Fruit fly (Drosophila melanogaster): Measurements from ENCODE around the gene SuUR.

Gene SuUR

dm6 chr3L:11052760-11053259 is 12.0 kb upstream of the SuUR start:
- TF ChIP-seq CTCF (optimal IDR thresholded peaks at IDR 0.05), result no peak
- TF ChIP-seq CG8478 (optimal IDR thresholded peaks at IDR 0.05), result no peak

DNA sequence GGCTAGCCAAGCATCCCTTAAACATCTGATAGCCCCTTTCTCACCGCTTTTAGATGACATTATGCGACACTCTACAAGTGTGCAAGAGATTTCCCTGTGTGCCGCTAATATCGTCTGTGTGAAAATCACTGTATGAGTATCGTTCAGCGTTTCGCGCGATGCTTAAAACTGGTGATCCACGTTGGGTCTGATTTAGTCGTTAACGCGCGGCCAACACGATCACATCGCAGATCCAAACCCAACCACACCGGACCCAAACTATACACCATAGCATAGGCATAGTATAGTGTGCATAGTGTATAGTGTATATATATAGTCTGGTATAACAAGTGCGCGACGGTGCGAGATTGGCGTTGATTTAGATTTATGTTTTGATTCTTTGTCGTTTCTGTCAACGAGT is 10.9 kb upstream of the SuUR start, which contains the start of gene CG7888:
Gene CG7888 (plus strand): TSS at position 193 of the 400 bp plus-strand sequence.
- TF ChIP-seq CTCF (optimal IDR thresholded peaks at IDR 0.05) (no peak), CG8478 (optimal IDR thresholded peaks at IDR 0.05) (no peak)

DNA sequence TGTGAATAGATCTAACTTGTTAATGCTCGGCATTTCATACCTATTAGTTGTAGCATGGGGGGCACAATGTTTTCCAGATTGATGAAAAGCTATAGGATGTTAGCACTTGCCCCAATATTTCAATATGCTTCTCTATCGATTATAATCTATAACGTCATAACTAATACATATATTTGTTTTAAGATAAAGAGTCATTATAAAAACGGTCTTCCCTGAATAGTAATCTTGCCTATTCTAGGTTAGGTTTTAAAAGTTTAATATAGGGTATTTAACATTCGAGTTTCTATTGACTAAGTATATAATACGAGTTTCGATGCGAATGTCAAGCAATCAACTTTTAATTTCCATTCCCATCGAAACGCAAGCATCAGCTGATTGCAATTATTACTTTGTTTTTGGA is 3.6 kb upstream of the SuUR start, which contains the start of the genes CG6321 and Blos2:
Gene CG6321 (minus strand): TSS at position 25 of the 400 bp plus-strand sequence.
Gene Blos2 (plus strand): TSS at position 372 of the 400 bp plus-strand sequence.
- TF ChIP-seq CTCF (optimal IDR thresholded peaks at IDR 0.05), result no peak
- no peak for TF ChIP-seq CG8478 (optimal IDR thresholded peaks at IDR 0.05)

DNA sequence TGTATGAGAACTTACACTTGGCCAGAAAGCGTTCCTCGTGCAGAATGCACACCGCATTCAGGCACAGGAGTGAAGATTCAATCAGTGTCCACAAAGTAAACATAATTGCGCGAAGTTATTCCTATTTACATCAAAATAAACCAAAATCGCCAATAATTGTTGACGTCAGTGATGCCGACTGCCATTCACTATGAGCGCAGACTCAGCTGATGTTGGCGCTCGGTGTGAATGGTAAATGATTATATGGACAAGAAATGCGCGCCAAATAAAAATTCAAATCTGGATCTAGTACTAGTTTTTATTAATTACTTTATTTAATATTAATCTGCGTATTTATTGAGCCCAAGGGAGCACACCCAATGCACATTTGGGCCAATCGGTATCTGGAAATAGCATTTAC is 2.4 kb upstream of the SuUR start, which contains the start of gene CG32069:
Gene CG32069 (minus strand): TSS at position 174 of the 400 bp plus-strand sequence.
- TF ChIP-seq CTCF (optimal IDR thresholded peaks at IDR 0.05) (no peak), CG8478 (optimal IDR thresholded peaks at IDR 0.05) (no peak)

dm6 chr3L:11065850-11066249 is 1.1 kb downstream of the SuUR start:
- TF ChIP-seq CG8478 (optimal IDR thresholded peaks at IDR 0.05) (no peak), CTCF (optimal IDR thresholded peaks at IDR 0.05) (no peak)

DNA sequence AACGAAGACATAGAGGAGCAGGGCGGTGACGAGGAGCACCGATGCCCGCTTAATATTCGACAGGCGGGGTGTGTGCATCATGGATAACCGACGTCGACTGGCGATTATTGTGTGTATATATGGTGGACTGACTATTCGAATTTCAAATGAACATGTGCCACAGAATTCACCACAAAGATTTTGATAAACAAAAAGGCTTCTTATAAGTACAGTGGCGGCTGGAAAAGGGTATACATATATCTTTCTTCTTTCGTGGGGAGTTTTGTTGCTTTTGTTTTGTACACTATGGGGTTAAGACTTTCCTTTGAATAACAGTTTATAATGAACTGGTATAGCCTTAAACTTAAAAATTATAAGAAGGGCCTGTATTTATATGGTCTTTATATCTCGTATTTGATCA is 5.0 kb downstream of the SuUR start, which contains the start of gene CG6310:
Gene CG6310 (minus strand): TSS at position 101 of the 400 bp plus-strand sequence.
- TF ChIP-seq CTCF (optimal IDR thresholded peaks at IDR 0.05) (no peak), CG8478 (optimal IDR thresholded peaks at IDR 0.05) (no peak)

DNA sequence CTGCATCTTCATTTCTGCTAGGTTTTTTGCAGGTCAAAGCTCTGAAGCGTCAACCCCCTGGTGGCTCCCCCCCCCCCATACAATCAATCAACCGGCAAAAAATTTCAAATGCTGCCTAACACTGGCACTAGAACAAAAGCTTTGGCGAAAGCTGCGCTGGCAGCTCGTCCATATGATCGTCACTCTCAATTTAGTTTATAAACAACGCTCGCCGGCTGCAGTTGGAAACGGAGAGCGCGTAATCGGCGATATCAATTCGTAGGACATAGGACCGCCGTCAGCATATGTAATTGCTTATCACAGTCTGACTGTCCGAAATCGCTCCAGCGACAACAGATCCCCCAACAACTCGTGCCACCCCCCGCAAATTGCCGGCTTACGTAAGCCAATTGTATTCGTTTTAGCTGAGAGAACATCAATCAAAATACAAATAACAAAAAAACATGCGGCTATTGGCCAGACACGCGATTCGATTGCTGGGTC is 5.6 kb downstream of the SuUR start, which contains the start of gene Mocs1:
Gene Mocs1 (plus strand): TSS at position 155 of the 483 bp plus-strand sequence.
- TF ChIP-seq CG8478 (optimal IDR thresholded peaks at IDR 0.05) (no peak), CTCF (optimal IDR thresholded peaks at IDR 0.05) (no peak)

DNA sequence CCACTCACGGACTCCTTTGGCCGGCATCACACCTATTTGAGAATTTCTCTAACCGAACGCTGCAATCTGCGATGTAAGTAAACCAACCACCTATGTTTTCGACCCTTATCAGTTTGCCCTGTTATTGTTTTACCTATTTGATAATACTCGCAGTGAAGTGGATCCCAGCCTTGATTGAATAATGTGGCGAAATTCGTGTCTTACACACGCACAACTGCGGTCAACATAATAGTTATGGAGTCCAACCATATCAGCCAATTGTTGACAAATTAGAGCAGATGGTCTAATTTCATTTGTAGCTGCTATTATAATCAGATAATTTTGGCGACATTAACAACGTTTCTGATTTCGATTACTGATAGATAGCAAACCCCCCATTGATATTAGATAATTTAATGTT is 6.3 kb downstream of the SuUR start:
- no peak for TF ChIP-seq CG8478 (optimal IDR thresholded peaks at IDR 0.05)
- TF ChIP-seq CTCF (optimal IDR thresholded peaks at IDR 0.05), result no peak

DNA sequence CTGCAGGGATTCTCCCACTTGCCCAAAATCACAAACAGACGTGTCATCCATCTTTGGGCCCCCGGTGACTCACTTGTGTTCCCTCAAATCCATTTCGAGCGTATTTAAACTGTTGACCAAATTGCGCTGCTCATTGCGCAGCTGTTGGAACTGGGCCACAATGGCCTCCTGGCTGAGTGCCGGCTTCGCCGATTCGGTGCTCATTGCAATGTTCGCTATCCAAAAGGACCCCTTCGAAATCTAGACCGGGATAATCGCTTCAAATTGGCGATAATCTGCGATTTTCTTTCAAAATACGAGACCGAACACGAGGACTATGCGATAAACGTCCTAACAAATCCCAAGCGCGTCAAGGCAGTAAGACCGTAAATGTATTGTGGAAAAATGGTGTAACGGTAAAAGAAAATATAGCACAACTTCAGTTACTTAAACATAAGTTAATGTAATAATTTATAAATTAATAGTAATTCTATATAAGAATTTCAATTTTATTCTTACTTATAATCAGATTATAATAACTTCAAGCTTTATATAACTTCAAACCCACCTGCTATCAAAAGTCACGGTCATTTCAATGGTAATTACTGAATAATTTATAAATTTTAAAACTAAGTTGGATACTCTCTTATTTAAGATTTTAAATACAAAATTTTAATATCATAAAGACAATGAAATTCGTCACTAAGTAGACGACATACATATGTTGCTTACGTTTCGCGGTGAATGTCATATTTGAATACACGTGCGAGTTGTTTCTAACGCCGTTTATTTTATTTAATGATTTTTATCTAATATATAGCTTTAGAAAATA is 9.5 kb downstream of the SuUR start, which contains the start of the genes Pfdn2 and Noc1:
Gene Pfdn2 (minus strand): TSS at position 346 of the 811 bp plus-strand sequence.
Gene Noc1 (plus strand): TSS at position 727 of the 811 bp plus-strand sequence.
- no peak for TF ChIP-seq CTCF (optimal IDR thresholded peaks at IDR 0.05)
- TF ChIP-seq CG8478 (optimal IDR thresholded peaks at IDR 0.05), result no peak

DNA sequence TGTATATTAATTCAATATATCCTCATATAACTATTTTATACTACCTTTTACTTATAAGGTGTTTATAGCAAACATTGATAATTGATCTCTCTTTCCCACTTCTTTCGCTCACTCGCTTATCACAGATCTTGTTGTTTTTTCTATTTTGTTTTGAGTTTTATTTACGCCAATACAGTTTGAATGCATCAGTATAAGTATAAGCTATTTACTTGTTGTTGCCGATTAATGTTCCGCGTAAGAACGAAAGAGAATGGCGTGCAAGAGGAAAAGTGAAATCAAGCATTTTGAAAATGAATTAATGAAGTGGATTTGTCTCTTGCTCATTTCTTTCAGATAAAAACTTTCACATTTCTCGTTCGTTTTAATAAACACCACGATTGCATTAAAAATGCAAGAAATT is 18.8 kb downstream of the SuUR start:
- no peak for TF ChIP-seq CTCF (optimal IDR thresholded peaks at IDR 0.05)

DNA sequence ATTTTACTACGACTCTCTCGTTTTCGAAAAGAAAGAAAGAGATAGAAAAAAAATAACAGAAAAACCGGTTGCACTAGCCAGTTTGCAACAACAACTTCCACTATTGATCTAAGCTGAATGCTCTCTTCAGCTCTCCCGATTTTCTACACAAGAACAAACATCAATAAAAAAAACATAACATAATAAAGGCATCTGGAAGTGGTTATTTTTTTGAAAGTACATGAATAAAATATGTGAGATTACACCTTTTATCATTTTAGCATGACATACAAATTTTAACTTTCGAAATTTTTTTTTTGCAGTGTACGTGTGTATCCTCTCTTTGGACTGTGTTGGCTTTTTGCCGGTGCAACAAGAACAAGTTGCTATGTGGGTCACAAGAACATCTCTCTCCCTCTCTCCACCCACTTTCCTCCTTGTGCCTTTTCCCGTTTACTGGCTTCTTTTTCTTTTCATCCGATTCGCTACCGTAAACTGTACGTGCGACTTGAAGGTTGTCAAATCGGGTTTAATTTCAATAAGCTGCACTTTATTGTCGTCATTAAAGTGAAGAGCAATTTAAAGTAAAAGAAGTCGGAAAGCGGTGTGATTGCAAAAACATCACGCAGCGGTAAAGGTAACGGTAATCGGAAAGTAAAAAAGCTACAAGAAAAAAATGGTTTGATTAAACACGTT is 19.9 kb downstream of the SuUR start:
- TF ChIP-seq CG8478 (optimal IDR thresholded peaks at IDR 0.05), result no peak
- TF ChIP-seq CTCF (optimal IDR thresholded peaks at IDR 0.05), result no peak

DNA sequence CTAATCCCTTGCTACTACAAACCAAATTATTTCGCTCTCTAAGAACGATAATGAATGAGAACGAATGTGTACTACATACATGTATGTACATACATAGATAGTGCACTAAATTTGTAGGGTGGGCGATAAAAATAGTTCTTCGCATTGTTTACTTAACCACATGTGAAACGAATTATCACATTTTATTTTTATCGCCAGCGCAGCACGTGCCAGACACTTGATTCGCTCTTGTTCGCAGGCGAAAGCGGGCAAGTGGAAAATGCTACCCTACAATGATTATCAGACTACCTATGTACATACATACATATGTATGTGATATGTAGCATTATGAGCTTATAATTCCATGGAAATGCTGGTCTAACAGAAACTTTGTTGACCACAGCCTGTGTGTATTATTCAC is 21.0 kb downstream of the SuUR start:
- no peak for TF ChIP-seq CTCF (optimal IDR thresholded peaks at IDR 0.05)
- no peak for TF ChIP-seq CG8478 (optimal IDR thresholded peaks at IDR 0.05)

- TF ChIP-seq CTCF (optimal IDR thresholded peaks at IDR 0.05), result no peak
- no peak for TF ChIP-seq CG8478 (optimal IDR thresholded peaks at IDR 0.05)
Measured at dm6 chr3L:11089805-11090440, 25.1 kb downstream of the SuUR start.

DNA sequence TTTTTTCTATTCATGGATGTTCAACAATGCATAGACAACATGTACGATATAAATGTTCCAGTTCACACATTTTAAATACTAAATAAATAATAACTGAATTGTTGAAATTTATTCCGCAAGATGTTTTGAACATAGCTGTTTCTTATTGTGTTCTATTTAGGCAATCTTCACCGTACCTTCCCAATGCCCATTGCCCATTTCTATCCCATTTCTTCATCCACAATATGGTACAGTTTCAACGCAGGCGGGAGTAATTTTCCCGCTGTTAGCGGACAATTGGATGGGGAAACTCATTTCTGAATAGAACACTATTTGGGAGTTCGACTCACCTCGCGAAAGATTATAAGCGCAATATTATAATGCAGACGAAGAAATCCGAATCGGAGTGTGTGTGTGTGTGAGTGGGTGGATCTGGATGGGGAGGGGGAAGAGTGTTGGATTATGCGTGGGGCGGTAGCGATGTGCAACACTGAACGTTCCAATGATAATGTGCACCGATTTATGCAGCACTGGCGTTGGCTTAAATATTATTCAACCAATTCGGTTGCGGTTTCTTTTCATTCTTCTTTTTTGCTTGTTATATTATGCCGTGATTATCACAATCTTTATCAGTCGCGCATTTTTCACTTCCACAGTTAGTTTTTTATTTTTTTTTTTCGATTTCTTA is 27.3 kb downstream of the SuUR start:
- TF ChIP-seq CG8478 (optimal IDR thresholded peaks at IDR 0.05) (no peak), CTCF (optimal IDR thresholded peaks at IDR 0.05) (no peak)
